Worm (Caenorhabditis elegans) whole organism, L1 larva: ENCODE measurements around the gene Y73B6BL.270.

Experiments used
- fkh-10 ChIP-seq: sonication (generic microtip); optimal IDR thresholded peaks from 2 replicates; lab custom pipeline; 2017; ENCODE audit warnings: missing biosample characterization, missing genetic modification reagents, missing genetic modification characterization
- fkh-8 ChIP-seq: sonication (generic microtip); optimal IDR thresholded peaks from 2 replicates; lab custom pipeline; 2016; ENCODE audit warnings: mild to moderate bottlenecking, missing genetic modification characterization, missing compliant biosample characterization
- nhr-237 ChIP-seq: fragments of 150-350 bp; optimal IDR thresholded peaks from 2 replicates; lab custom pipeline; 2014; ENCODE audit warnings: missing biosample characterization, missing genetic modification characterization
- pqm-1 ChIP-seq: sonication (generic microtip); optimal IDR thresholded peaks from 3 replicates; lab custom pipeline; 2017; ENCODE audit warnings: missing biosample characterization, missing genetic modification characterization
- sox-4 ChIP-seq: sonication (generic microtip); optimal IDR thresholded peaks from 2 replicates; lab custom pipeline; 2016; ENCODE audit warnings: missing genetic modification characterization, missing compliant biosample characterization
- ztf-11 ChIP-seq, 2 experiments: sonication (generic microtip); optimal IDR thresholded peaks; 2 replicates each; lab custom pipeline; 2016 to 2017; ENCODE audit warnings: missing genetic modification characterization in 2 of 2, missing biosample characterization in 1 of 2, missing compliant biosample characterization in 1 of 2

ce11 chrIV:6329339-6329738 is 35.8 kb upstream of the Y73B6BL.270 start, which contains the start of gene seu-1:
- TF ChIP-seq sox-4 (tag; lab: Kevin White, UChicago): no peak
- TF ChIP-seq nhr-237: no peak
- TF ChIP-seq fkh-8 (tag; lab: Kevin White, UChicago): no peak
- no peak for TF ChIP-seq pqm-1 (tag; lab: Kevin White, UChicago)
- no peak for TF ChIP-seq ztf-11 (tag; optimal IDR thresholded peaks at IDR 0.05; lab: Kevin White, UChicago)
- no peak for TF ChIP-seq fkh-10 (GFP tag; lab: Kevin White, UChicago)
